Fruit fly (Drosophila melanogaster): ENCODE data around the gene QC.

Gene QC

DNA sequence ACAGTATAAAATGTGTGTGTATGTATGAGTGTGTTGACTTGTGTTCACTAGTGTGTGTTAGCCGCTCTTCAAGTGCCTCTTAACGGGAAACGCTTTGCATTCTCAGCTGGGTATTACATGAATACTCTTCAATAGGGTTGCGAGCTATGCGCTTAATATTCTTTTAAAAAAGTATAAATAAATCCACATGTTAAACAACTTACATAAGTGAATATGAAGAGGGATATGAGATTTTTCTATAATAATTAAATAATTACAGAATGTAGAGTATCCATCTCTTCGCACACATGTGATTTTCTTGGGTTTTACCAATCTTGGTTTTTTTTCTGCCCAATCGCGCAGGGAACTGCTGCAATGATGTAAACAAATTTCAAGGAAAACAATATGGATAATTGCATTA lies 43.3 kb upstream of the QC start (continued):
- TF ChIP-seq CG6808 (GFP tag; optimal IDR thresholded peaks at IDR 0.05), result peak; percentile 55
- peak; percentile 25 for TF ChIP-seq acj6 (GFP tag; optimal IDR thresholded peaks at IDR 0.05)
- no peak for TF ChIP-seq CG11902 (GFP tag; optimal IDR thresholded peaks at IDR 0.05)
- TF ChIP-seq Eip75B (GFP tag; optimal IDR thresholded peaks at IDR 0.05), result no peak
- no peak for TF ChIP-seq CG1621 (tag; optimal IDR thresholded peaks at IDR 0.05)
- no peak for TF ChIP-seq CG34406 (GFP tag; optimal IDR thresholded peaks at IDR 0.05)
- TF ChIP-seq CG4318 (GFP tag; optimal IDR thresholded peaks at IDR 0.05), result no peak

DNA sequence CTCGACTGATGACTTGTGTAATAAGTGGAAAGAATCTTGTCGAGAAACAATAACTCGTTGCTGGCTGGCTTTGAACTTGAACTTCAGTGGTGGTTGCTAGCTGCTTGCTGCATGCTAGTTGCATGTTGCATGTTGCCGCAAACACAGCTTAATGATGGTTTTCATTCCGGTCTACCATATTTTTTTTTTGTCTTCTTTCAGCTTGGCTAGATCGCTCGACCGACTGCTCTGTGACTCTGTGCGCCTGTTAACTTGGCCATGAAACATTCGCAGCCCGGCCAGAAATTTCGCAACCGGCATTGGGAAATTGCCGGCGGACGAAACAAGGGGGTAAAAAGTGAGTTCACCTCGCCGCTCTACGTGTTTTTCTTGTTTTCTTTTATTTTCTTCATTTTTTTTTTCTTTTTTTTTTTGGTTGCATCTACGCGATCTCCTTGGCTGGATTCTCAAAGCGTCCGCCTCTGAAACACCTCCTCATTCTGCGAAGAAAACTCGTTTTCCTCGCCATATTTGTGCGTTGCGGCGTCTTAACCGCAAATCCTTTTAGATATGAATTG lies 41.2 kb upstream of the QC start:
- peak; percentile 72 for TF ChIP-seq CG6808 (GFP tag; optimal IDR thresholded peaks at IDR 0.05)
- TF ChIP-seq Sox102F (GFP tag; optimal IDR thresholded peaks at IDR 0.05), result no peak
- TF ChIP-seq svp (GFP tag), result no peak
- TF ChIP-seq Eip75B (GFP tag; optimal IDR thresholded peaks at IDR 0.05), result peak; percentile 46
- TF ChIP-seq CG34406 (GFP tag; optimal IDR thresholded peaks at IDR 0.05), result no peak
- TF ChIP-seq CG16779 (tag; optimal IDR thresholded peaks at IDR 0.05), result peak; percentile 66
- TF ChIP-seq lz (GFP tag; optimal IDR thresholded peaks at IDR 0.05), result no peak
- peak; percentile 12 for TF ChIP-seq dsx (GFP tag; optimal IDR thresholded peaks at IDR 0.05; ENCODE audit: poor library complexity, severe bottlenecking)
- TF ChIP-seq CG8119 (GFP tag; IDR thresholded peaks at IDR 0.05), result peak; percentile 73; the same call in 2 of the 3 replicates
- TF ChIP-seq eg (GFP tag; IDR thresholded peaks at IDR 0.05), result peak; percentile 65; the same call in 2 of the 3 replicates
- peak; percentile 16 for TF ChIP-seq CG3032 (tag; optimal IDR thresholded peaks at IDR 0.05)
- TF ChIP-seq Eip78C (GFP tag), result peak; percentile 59
- TF ChIP-seq CG6276 (GFP tag; optimal IDR thresholded peaks at IDR 0.05), result peak; percentile 17
- TF ChIP-seq CG11294 (GFP tag; IDR thresholded peaks at IDR 0.05), result no peak
- TF ChIP-seq fd59A (GFP tag; optimal IDR thresholded peaks at IDR 0.05), result no peak
- peak; percentile 52; the same call in 2 of the 3 replicates for TF ChIP-seq CG6163 (GFP tag; IDR thresholded peaks at IDR 0.05)
- peak; percentile 69 for TF ChIP-seq CG9139 (GFP tag; optimal IDR thresholded peaks at IDR 0.05)
- peak; percentile 51 for TF ChIP-seq Lpt (GFP tag; optimal IDR thresholded peaks at IDR 0.05)
- peak; percentile 24 for TF ChIP-seq CG10669 (GFP tag; optimal IDR thresholded peaks at IDR 0.05)
- no peak for TF ChIP-seq Smox (GFP tag; optimal IDR thresholded peaks at IDR 0.05)
- no peak for TF ChIP-seq Ets96B (tag; optimal IDR thresholded peaks at IDR 0.05)
- no peak for TF ChIP-seq CG6854 (GFP tag; optimal IDR thresholded peaks at IDR 0.05)
- TF ChIP-seq achi (GFP tag; optimal IDR thresholded peaks at IDR 0.05), result no peak
- TF ChIP-seq CG15336 (GFP tag; IDR thresholded peaks at IDR 0.05), result peak; percentile 40; the same call in 1 of the 2 replicates
- peak; percentile 9 for TF ChIP-seq CG10631 (GFP tag; optimal IDR thresholded peaks at IDR 0.05)
- TF ChIP-seq spab (GFP tag; optimal IDR thresholded peaks at IDR 0.05), result peak; percentile 40
- TF ChIP-seq Hr39 (GFP tag; optimal IDR thresholded peaks at IDR 0.05), result no peak
- peak; percentile 14 for TF ChIP-seq net (GFP tag; optimal IDR thresholded peaks at IDR 0.05)
- peak; percentile 76 to 93 for TF ChIP-seq ss (GFP tag; optimal IDR thresholded peaks at IDR 0.05)

DNA sequence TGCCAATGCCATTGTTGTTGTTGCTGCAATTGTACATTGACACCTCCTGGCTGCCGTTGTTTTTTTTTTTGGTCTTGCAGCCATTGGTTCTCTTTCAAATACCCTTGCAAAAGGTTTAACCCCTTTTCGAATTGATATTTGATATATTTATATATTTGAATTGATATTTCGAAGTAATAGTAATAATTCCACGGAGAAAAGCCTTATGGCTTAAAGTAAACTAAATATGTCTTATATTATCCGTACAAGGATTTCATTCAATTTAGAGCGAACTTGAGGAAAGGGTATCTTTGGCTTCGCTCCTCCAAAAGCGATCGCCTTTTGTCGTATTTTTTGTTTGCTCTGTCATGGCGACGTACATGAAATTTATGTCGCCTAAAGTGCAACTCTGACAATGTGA lies 39.3 kb upstream of the QC start:
- TF ChIP-seq Ets96B (tag; optimal IDR thresholded peaks at IDR 0.05), result peak; percentile 66
- no peak for TF ChIP-seq Gug (GFP tag; IDR thresholded peaks at IDR 0.05)
- peak; percentile 45 for TF ChIP-seq CG6808 (GFP tag; optimal IDR thresholded peaks at IDR 0.05)
- TF ChIP-seq CG10669 (GFP tag; optimal IDR thresholded peaks at IDR 0.05), result peak; percentile 41
- TF ChIP-seq Lpt (GFP tag; optimal IDR thresholded peaks at IDR 0.05), result no peak
- no peak for TF ChIP-seq CG11902 (GFP tag; optimal IDR thresholded peaks at IDR 0.05)
- TF ChIP-seq Eip78C (GFP tag), result peak; percentile 82
- TF ChIP-seq acj6 (GFP tag; optimal IDR thresholded peaks at IDR 0.05), result peak; percentile 13
- peak; percentile 43 to 50 for TF ChIP-seq ss (GFP tag; optimal IDR thresholded peaks at IDR 0.05)
- TF ChIP-seq spab (GFP tag; optimal IDR thresholded peaks at IDR 0.05), result peak; percentile 3
- peak; percentile 36; the same call in 2 of the 3 replicates for TF ChIP-seq eg (GFP tag; IDR thresholded peaks at IDR 0.05)
- TF ChIP-seq OdsH (GFP tag; optimal IDR thresholded peaks at IDR 0.05), result peak; percentile 55
- TF ChIP-seq CG9139 (GFP tag; optimal IDR thresholded peaks at IDR 0.05), result no peak
- no peak for TF ChIP-seq vri (GFP tag; optimal IDR thresholded peaks at IDR 0.05)
- no peak for TF ChIP-seq Smox (GFP tag; optimal IDR thresholded peaks at IDR 0.05)
- no peak for TF ChIP-seq CG8319 (GFP tag; optimal IDR thresholded peaks at IDR 0.05)
- TF ChIP-seq CG15336 (GFP tag; IDR thresholded peaks at IDR 0.05), result peak; percentile 22; the same call in 1 of the 2 replicates
- TF ChIP-seq CG1621 (tag; optimal IDR thresholded peaks at IDR 0.05), result peak; percentile 26
- peak; percentile 10 for TF ChIP-seq topi (GFP tag; optimal IDR thresholded peaks at IDR 0.05)
- TF ChIP-seq CG34406 (GFP tag; optimal IDR thresholded peaks at IDR 0.05), result peak; percentile 16
- TF ChIP-seq fd59A (GFP tag; optimal IDR thresholded peaks at IDR 0.05), result peak; percentile 29
- TF ChIP-seq Eip75B (GFP tag; optimal IDR thresholded peaks at IDR 0.05), result peak; percentile 7
- TF ChIP-seq dsx (GFP tag; optimal IDR thresholded peaks at IDR 0.05; ENCODE audit: poor library complexity, severe bottlenecking), result peak; percentile 64
- no peak for TF ChIP-seq CG31627 (GFP tag; optimal IDR thresholded peaks at IDR 0.05)
- peak; percentile 50 for TF ChIP-seq esn (GFP tag; optimal IDR thresholded peaks at IDR 0.05)
- no peak for TF ChIP-seq CG6276 (GFP tag; optimal IDR thresholded peaks at IDR 0.05)
- TF ChIP-seq Hr38 (GFP tag; optimal IDR thresholded peaks at IDR 0.05), result no peak
- peak; percentile 60 for TF ChIP-seq CG3032 (tag; optimal IDR thresholded peaks at IDR 0.05)
- TF ChIP-seq Blimp-1 (GFP tag; optimal IDR thresholded peaks at IDR 0.05), result no peak
- peak; percentile 57 for TF ChIP-seq CG32006 (GFP tag; optimal IDR thresholded peaks at IDR 0.05)
- TF ChIP-seq Met (GFP tag; optimal IDR thresholded peaks at IDR 0.05), result peak; percentile 19
